Worm (Caenorhabditis elegans) whole organism, L3 larva: ENCODE data around the gene trx-5.

Experiments used
- ama-1 ChIP-seq: fragments of 150-350 bp; optimal IDR thresholded peaks from 2 replicates; lab custom pipeline; 2018
- ceh-82 ChIP-seq: fragments of 150-350 bp; optimal IDR thresholded peaks from 2 replicates; lab custom pipeline; 2014; ENCODE audit warnings: missing biosample characterization, missing genetic modification characterization
- ceh-9 ChIP-seq: sonication (generic microtip); optimal IDR thresholded peaks from 2 replicates; lab custom pipeline; 2018; ENCODE audit warnings: missing biosample characterization, missing genetic modification characterization
- egl-27 ChIP-seq: sonication (generic microtip); optimal IDR thresholded peaks from 4 replicates; lab custom pipeline; 2017; ENCODE audit warnings: missing biosample characterization, missing genetic modification reagents, missing genetic modification characterization

- no peak for TF ChIP-seq egl-27 (tag; lab: Kevin White, UChicago)
- TF ChIP-seq ama-1: no peak
- no peak for TF ChIP-seq ceh-82 (tag; lab: Kevin White, UChicago)
- no peak for TF ChIP-seq ceh-9 (tag; lab: Kevin White, UChicago)
These were observed 44.5 kb upstream of the trx-5 start for ce11 chrV:1578572-1579230.
